Worm (Caenorhabditis elegans): ENCODE measurements around the gene C15C8.8.

Gene C15C8.8

ce11 chrV:12763291-12763995 lies 11.1 kb upstream of the C15C8.8 start, which contains the start of the genes abcf-1 and scc-3:
abcf-1 (minus strand) TSS chrV:12763375.
scc-3 (plus strand) TSS chrV:12763945.
- TF ChIP-seq nhr-28 (tag; optimal IDR thresholded peaks at IDR 0.05) (no peak), lsy-2 (tag; optimal IDR thresholded peaks at IDR 0.05) (peak; percentile 93)

- no peak for TF ChIP-seq elt-3 (tag; optimal IDR thresholded peaks at IDR 0.05)
- TF ChIP-seq lin-13 (tag; optimal IDR thresholded peaks at IDR 0.05): no peak
- TF ChIP-seq M03D4.4 (tag; optimal IDR thresholded peaks at IDR 0.05): no peak
- TF ChIP-seq hlh-1 (tag; optimal IDR thresholded peaks at IDR 0.05): no peak
- no peak for TF ChIP-seq blmp-1 (tag; optimal IDR thresholded peaks at IDR 0.05)
- no peak for TF ChIP-seq ham-2 (GFP tag; optimal IDR thresholded peaks at IDR 0.05)
- TF ChIP-seq drap-1 (GFP tag; optimal IDR thresholded peaks at IDR 0.05): no peak
- no peak for TF ChIP-seq ceh-83 (GFP tag; optimal IDR thresholded peaks at IDR 0.05)
- TF ChIP-seq bed-3 (GFP tag; optimal IDR thresholded peaks at IDR 0.05): no peak
- no peak for TF ChIP-seq lsy-2 (tag; optimal IDR thresholded peaks at IDR 0.05)
- TF ChIP-seq lin-32 (GFP tag; optimal IDR thresholded peaks at IDR 0.05): no peak
- TF ChIP-seq nhr-28 (tag; optimal IDR thresholded peaks at IDR 0.05): no peak
- TF ChIP-seq snpc-4 (tag; optimal IDR thresholded peaks at IDR 0.05): no peak
- no peak for TF ChIP-seq sem-2 (GFP tag; optimal IDR thresholded peaks at IDR 0.05)
- TF ChIP-seq nhr-76 (tag; optimal IDR thresholded peaks at IDR 0.05): no peak
- TF ChIP-seq unc-62 (GFP tag; optimal IDR thresholded peaks at IDR 0.05): no peak
- TF ChIP-seq ceh-39 (tag; optimal IDR thresholded peaks at IDR 0.05): no peak
Measured at ce11 chrV:12760913-12761312, 8.6 kb upstream of the C15C8.8 start, which contains the start of gene F18E2.15. F18E2.15 (minus strand) TSS chrV:12761013.

DNA sequence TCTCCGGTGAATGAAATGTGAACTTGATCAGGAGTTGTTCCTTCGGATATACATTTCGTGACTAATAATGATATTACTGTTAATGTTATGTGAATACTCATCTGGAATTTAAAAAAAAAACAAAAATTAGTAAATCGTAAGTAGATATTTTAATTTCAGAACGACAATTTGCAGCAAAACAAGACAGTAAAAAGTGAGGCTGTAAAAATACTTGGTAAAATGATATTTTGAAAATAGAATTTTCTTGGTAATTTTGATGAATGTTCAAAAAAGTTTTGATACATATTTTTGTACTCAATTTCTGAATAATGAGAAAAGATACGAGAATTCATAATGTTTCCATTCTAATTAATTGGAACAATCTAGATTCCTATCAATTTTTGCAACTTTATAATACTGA lies 7.4 kb upstream of the C15C8.8 start, which contains the start of gene papl-1:
Gene papl-1 (minus strand): TSS at position 101 of the 400 bp plus-strand sequence.
- TF ChIP-seq cnd-1 (tag; optimal IDR thresholded peaks at IDR 0.05): no peak
- no peak for TF ChIP-seq lsy-2 (tag; optimal IDR thresholded peaks at IDR 0.05)
- no peak for TF ChIP-seq nhr-237 (tag; optimal IDR thresholded peaks at IDR 0.05)
- TF ChIP-seq nhr-2 (tag; optimal IDR thresholded peaks at IDR 0.05): no peak
- no peak for TF ChIP-seq drap-1 (GFP tag; optimal IDR thresholded peaks at IDR 0.05)
- no peak for TF ChIP-seq zip-8 (tag; optimal IDR thresholded peaks at IDR 0.05)
- no peak for TF ChIP-seq lin-32 (GFP tag; optimal IDR thresholded peaks at IDR 0.05)
- TF ChIP-seq sptf-1 (tag; optimal IDR thresholded peaks at IDR 0.05): no peak
- TF ChIP-seq tbx-8 (GFP tag; optimal IDR thresholded peaks at IDR 0.05): no peak
- no peak for TF ChIP-seq mep-1 (tag; optimal IDR thresholded peaks at IDR 0.05)
- no peak for TF ChIP-seq mls-2 (tag; optimal IDR thresholded peaks at IDR 0.05)
- TF ChIP-seq ceh-39 (tag; optimal IDR thresholded peaks at IDR 0.05): no peak

DNA sequence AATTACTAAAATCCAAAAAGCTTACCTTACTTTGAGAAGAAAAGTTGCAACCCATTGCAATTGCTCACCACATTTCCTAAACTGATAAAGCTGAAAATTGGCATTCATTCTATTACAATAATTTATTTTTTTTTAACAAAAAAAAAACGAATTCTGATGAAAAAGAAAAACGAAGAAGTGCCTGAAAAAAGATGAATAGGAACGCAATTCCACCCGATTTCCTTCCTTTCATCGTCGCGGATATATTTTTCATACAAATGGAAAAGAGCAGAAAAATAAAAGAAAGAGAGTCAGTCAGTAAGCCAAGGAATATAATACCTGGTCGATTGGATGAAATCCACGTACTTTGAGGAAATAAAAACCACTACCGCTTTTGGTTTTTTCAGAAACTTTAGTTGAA lies 2.5 kb upstream of the C15C8.8 start, which contains the start of gene gpa-13:
Gene gpa-13 (minus strand): TSS at position 101 of the 400 bp plus-strand sequence.
- TF ChIP-seq ceh-39 (tag; optimal IDR thresholded peaks at IDR 0.05): no peak
- TF ChIP-seq elt-3 (tag; optimal IDR thresholded peaks at IDR 0.05): no peak
- no peak for TF ChIP-seq ces-1 (GFP tag; optimal IDR thresholded peaks at IDR 0.05)
- no peak for TF ChIP-seq mep-1 (tag; optimal IDR thresholded peaks at IDR 0.05)
- TF ChIP-seq bed-3 (GFP tag; optimal IDR thresholded peaks at IDR 0.05): no peak
- TF ChIP-seq nhr-12 (tag; optimal IDR thresholded peaks at IDR 0.05): no peak
- no peak for TF ChIP-seq mab-5 (tag; optimal IDR thresholded peaks at IDR 0.05)
- no peak for TF ChIP-seq lsy-2 (tag; optimal IDR thresholded peaks at IDR 0.05)
- no peak for TF ChIP-seq mls-2 (tag; optimal IDR thresholded peaks at IDR 0.05)
- TF ChIP-seq unc-120 (tag; optimal IDR thresholded peaks at IDR 0.05; ENCODE audit: poor library complexity, severe bottlenecking): no peak
- TF ChIP-seq cnd-1 (tag; optimal IDR thresholded peaks at IDR 0.05): no peak
- no peak for TF ChIP-seq elt-1 (tag; optimal IDR thresholded peaks at IDR 0.05; ENCODE audit: borderline replicate concordance, insufficient read depth)
- TF ChIP-seq drap-1 (GFP tag; optimal IDR thresholded peaks at IDR 0.05): no peak
- no peak for TF ChIP-seq ztf-11 (tag; optimal IDR thresholded peaks at IDR 0.05)
- TF ChIP-seq ceh-43 (GFP tag; optimal IDR thresholded peaks at IDR 0.05): no peak
- TF ChIP-seq nhr-28 (tag; optimal IDR thresholded peaks at IDR 0.05): no peak
- no peak for TF ChIP-seq unc-39 (tag; optimal IDR thresholded peaks at IDR 0.05)
- TF ChIP-seq hlh-1 (tag; optimal IDR thresholded peaks at IDR 0.05): no peak
- no peak for TF ChIP-seq lin-13 (tag; optimal IDR thresholded peaks at IDR 0.05)
- no peak for TF ChIP-seq zip-8 (tag; optimal IDR thresholded peaks at IDR 0.05)

Measured in whole organism, mixed stage, embryonic.